Comparison of ENCODE assay signal across 2 fruit fly cellular contexts in genomic region chrX:19281271-19281670, dm6.
A peak's percentile ranks its signal among the peaks of the same experiment; 100 is the strongest.
TF ChIP-seq lines count a peak whose summit lies in the region.

No protein-coding gene starts in this region.

TF ChIP-seq in whole organism, embryonic, 481 proteins besides CTCF, POLR2A, EP300 and RAD21 (continued from another document and continues in another):
- peak; percentile 22 for TF ChIP-seq CG3281 (GFP tag; optimal IDR thresholded peaks at IDR 0.05; lab: Kevin White, UChicago)
- TF ChIP-seq Gug (GFP tag; IDR thresholded peaks at IDR 0.05; lab: Robert Waterston, UW): peak; percentile 28; the same call in 1 of the 4 replicates
- peak; percentile 24 for TF ChIP-seq CG13775 (GFP tag; optimal IDR thresholded peaks at IDR 0.05; lab: Kevin White, UChicago)
- TF ChIP-seq ase (GFP tag; IDR thresholded peaks at IDR 0.05; lab: Robert Waterston, UW): peak; percentile 13; the same call in 1 of the 3 replicates
- no peak for TF ChIP-seq fd102C (GFP tag; optimal IDR thresholded peaks at IDR 0.05; lab: Kevin White, UChicago)
- no peak for TF ChIP-seq ttk (GFP tag; IDR thresholded peaks at IDR 0.05; lab: Robert Waterston, UW)
- peak; percentile 30 for TF ChIP-seq D19A (tag; optimal IDR thresholded peaks at IDR 0.05; lab: Kevin White, UChicago)
- TF ChIP-seq CG7963 (GFP tag; IDR thresholded peaks at IDR 0.05; lab: Robert Waterston, UW; ENCODE audit: partially characterized antibody): no peak
- peak; percentile 8 for TF ChIP-seq CG30403 (GFP tag; optimal IDR thresholded peaks at IDR 0.05; lab: Kevin White, UChicago)
- TF ChIP-seq ind (GFP tag; optimal IDR thresholded peaks at IDR 0.05; lab: Kevin White, UChicago): peak; percentile 46
- peak; percentile 3 for TF ChIP-seq CG10979 (tag; optimal IDR thresholded peaks at IDR 0.05; lab: Kevin White, UChicago)
- TF ChIP-seq cg (GFP tag; optimal IDR thresholded peaks at IDR 0.05; lab: Kevin White, UChicago): no peak
- peak; percentile 47 for TF ChIP-seq sd (tag; optimal IDR thresholded peaks at IDR 0.05; lab: Kevin White, UChicago)
- TF ChIP-seq Ets65A (GFP tag; lab: Kevin White, UChicago): peak; percentile 66
- TF ChIP-seq CG2712 (tag; optimal IDR thresholded peaks at IDR 0.05; lab: Kevin White, UChicago): peak; percentile 27
- TF ChIP-seq fd96Cb (tag; optimal IDR thresholded peaks at IDR 0.05; lab: Kevin White, UChicago): peak; percentile 8
- TF ChIP-seq Trl (optimal IDR thresholded peaks at IDR 0.05; lab: Kevin White, UChicago): no peak
- TF ChIP-seq Trl (GFP tag; optimal IDR thresholded peaks at IDR 0.05; lab: Kevin White, UChicago): no peak
- peak; percentile 30 for TF ChIP-seq CG1603 (tag; optimal IDR thresholded peaks at IDR 0.05; lab: Kevin White, UChicago)
- no peak for TF ChIP-seq CG3726 (GFP tag; IDR thresholded peaks at IDR 0.05; lab: Robert Waterston, UW)
- 0 out of 2 replicates have a peak, but pooled peaks have one; percentile 22 for TF ChIP-seq CG14014 (GFP tag; IDR thresholded peaks at IDR 0.05; lab: Robert Waterston, UW)
- TF ChIP-seq dmrt11E (tag; optimal IDR thresholded peaks at IDR 0.05; lab: Kevin White, UChicago): no peak
- peak; percentile 40 for TF ChIP-seq Oli (tag; optimal IDR thresholded peaks at IDR 0.05; lab: Kevin White, UChicago)
- no peak for TF ChIP-seq Abd-B (GFP tag; optimal IDR thresholded peaks at IDR 0.05; lab: Kevin White, UChicago)
- TF ChIP-seq CG11695 (GFP tag; IDR thresholded peaks at IDR 0.05; lab: Robert Waterston, UW): peak; percentile 27; the same call in 1 of the 3 replicates
- peak; percentile 51 for TF ChIP-seq CG17359 (tag; optimal IDR thresholded peaks at IDR 0.05; lab: Kevin White, UChicago)
- no peak for TF ChIP-seq Pdp1 (GFP tag; optimal IDR thresholded peaks at IDR 0.05; lab: Kevin White, UChicago)
- peak; percentile 4 for TF ChIP-seq Hr3 (GFP tag; optimal IDR thresholded peaks at IDR 0.05; lab: Kevin White, UChicago)
- peak; percentile 3 for TF ChIP-seq Fer1 (GFP tag; optimal IDR thresholded peaks at IDR 0.05; lab: Kevin White, UChicago)
- 0 out of 2 replicates have a peak, but pooled peaks have one; percentile 15 for TF ChIP-seq E2f1 (GFP tag; IDR thresholded peaks at IDR 0.05; lab: Robert Waterston, UW)
- TF ChIP-seq CG6254 (GFP tag; optimal IDR thresholded peaks at IDR 0.05; lab: Kevin White, UChicago): peak; percentile 9
- TF ChIP-seq CG2199 (GFP tag; IDR thresholded peaks at IDR 0.05; lab: Robert Waterston, UW): no peak
- peak; percentile 31 for TF ChIP-seq phol (tag; optimal IDR thresholded peaks at IDR 0.05; lab: Kevin White, UChicago)
- TF ChIP-seq CG15514 (GFP tag; optimal IDR thresholded peaks at IDR 0.05; lab: Kevin White, UChicago): peak; percentile 26
- TF ChIP-seq grau (tag; optimal IDR thresholded peaks at IDR 0.05; lab: Kevin White, UChicago): peak; percentile 26
- TF ChIP-seq az2 (GFP tag; optimal IDR thresholded peaks at IDR 0.05; lab: Kevin White, UChicago): peak; percentile 18
- TF ChIP-seq ato (GFP tag; IDR thresholded peaks at IDR 0.05; lab: Robert Waterston, UW; ENCODE audit: partially characterized antibody): no peak
- no peak for TF ChIP-seq Dad (GFP tag; optimal IDR thresholded peaks at IDR 0.05; lab: Kevin White, UChicago)
- no peak for TF ChIP-seq ken (GFP tag; IDR thresholded peaks at IDR 0.05; lab: Robert Waterston, UW)
- TF ChIP-seq wdn (GFP tag; IDR thresholded peaks at IDR 0.05; lab: Robert Waterston, UW): 0 out of 2 replicates have a peak, but pooled peaks have one; percentile 31
- peak in 1 of 2 experiments; percentile 41 for TF ChIP-seq Hr51 (GFP tag; optimal IDR thresholded peaks at IDR 0.05; lab: Kevin White, UChicago)
- TF ChIP-seq CG18764 (GFP tag; optimal IDR thresholded peaks at IDR 0.05; lab: Kevin White, UChicago): no peak
- peak; percentile 28 for TF ChIP-seq PHDP (tag; optimal IDR thresholded peaks at IDR 0.05; lab: Kevin White, UChicago)
- peak; percentile 14 for TF ChIP-seq sens (GFP tag; lab: Kevin White, UChicago)
- no peak for TF ChIP-seq CG12236 (GFP tag; optimal IDR thresholded peaks at IDR 0.05; lab: Kevin White, UChicago)
- no peak for TF ChIP-seq CG8290 (GFP tag; optimal IDR thresholded peaks at IDR 0.05; lab: Kevin White, UChicago)
- TF ChIP-seq CG8290 (tag; optimal IDR thresholded peaks at IDR 0.05; lab: Kevin White, UChicago): peak in 1 of 2 experiments; percentile 59
- TF ChIP-seq CG13424 (tag; optimal IDR thresholded peaks at IDR 0.05; lab: Kevin White, UChicago): peak; percentile 6
- peak; percentile 25 for TF ChIP-seq NfI (GFP tag; optimal IDR thresholded peaks at IDR 0.05; lab: Kevin White, UChicago)
- TF ChIP-seq vvl (GFP tag; IDR thresholded peaks at IDR 0.05; lab: Robert Waterston, UW): peak; percentile 59
- TF ChIP-seq ATbp (GFP tag; optimal IDR thresholded peaks at IDR 0.05; lab: Kevin White, UChicago): peak; percentile 32
- peak; percentile 34; the same call in 1 of the 2 replicates for TF ChIP-seq CG9932 (GFP tag; IDR thresholded peaks at IDR 0.05; lab: Robert Waterston, UW)
- TF ChIP-seq BtbVII (GFP tag; optimal IDR thresholded peaks at IDR 0.05; lab: Kevin White, UChicago): peak; percentile 52
- peak; percentile 22 for TF ChIP-seq caup (GFP tag; optimal IDR thresholded peaks at IDR 0.05; lab: Kevin White, UChicago; ENCODE audit: severe bottlenecking)
- peak; percentile 45 for TF ChIP-seq HHEX (GFP tag; optimal IDR thresholded peaks at IDR 0.05; lab: Kevin White, UChicago)
- peak; percentile 13; the same call in 1 of the 3 replicates for TF ChIP-seq dysf (GFP tag; IDR thresholded peaks at IDR 0.05; lab: Robert Waterston, UW)
- peak; percentile 12 for TF ChIP-seq CG12391 (tag; optimal IDR thresholded peaks at IDR 0.05; lab: Kevin White, UChicago)
- TF ChIP-seq HLH3B (GFP tag; IDR thresholded peaks at IDR 0.05; lab: Robert Waterston, UW): 0 out of 2 replicates have a peak, but pooled peaks have one; percentile 23
- no peak for TF ChIP-seq CG3065 (GFP tag; optimal IDR thresholded peaks at IDR 0.05; lab: Kevin White, UChicago)
- TF ChIP-seq sob (GFP tag; IDR thresholded peaks at IDR 0.05; lab: Robert Waterston, UW): 0 out of 2 replicates have a peak, but pooled peaks have one; percentile 12
- TF ChIP-seq CG11085 (GFP tag; IDR thresholded peaks at IDR 0.05; lab: Robert Waterston, UW): 0 out of 2 replicates have a peak, but pooled peaks have one; percentile 33
- TF ChIP-seq hkb (optimal IDR thresholded peaks at IDR 0.05; lab: Kevin White, UChicago): no peak
- 0 out of 2 replicates have a peak, but pooled peaks have one; percentile 34 for TF ChIP-seq hkb (GFP tag; IDR thresholded peaks at IDR 0.05; lab: Robert Waterston, UW)
- no peak for TF ChIP-seq row (GFP tag; IDR thresholded peaks at IDR 0.05; lab: Robert Waterston, UW)

TF ChIP-seq in whole organism, prepupa, 60 proteins besides CTCF, POLR2A, EP300 and RAD21 (continued from another document):
- peak; percentile 58 for TF ChIP-seq CG6163 (GFP tag; IDR thresholded peaks at IDR 0.05; lab: Robert Waterston, UW)
- peak; percentile 67 for TF ChIP-seq CG34406 (GFP tag; optimal IDR thresholded peaks at IDR 0.05; lab: Kevin White, UChicago)
- peak; percentile 31 for TF ChIP-seq achi (GFP tag; optimal IDR thresholded peaks at IDR 0.05; lab: Kevin White, UChicago)
- TF ChIP-seq CG6792 (GFP tag; optimal IDR thresholded peaks at IDR 0.05; lab: Kevin White, UChicago): no peak
- TF ChIP-seq CG15336 (GFP tag; IDR thresholded peaks at IDR 0.05; lab: Robert Waterston, UW): peak; percentile 45; the same call in 1 of the 2 replicates
- TF ChIP-seq CG8632 (GFP tag; optimal IDR thresholded peaks at IDR 0.05; lab: Kevin White, UChicago): peak; percentile 49
- TF ChIP-seq CG8119 (GFP tag; IDR thresholded peaks at IDR 0.05; lab: Robert Waterston, UW): no peak
- no peak for TF ChIP-seq CG3032 (tag; optimal IDR thresholded peaks at IDR 0.05; lab: Kevin White, UChicago)
- no peak for TF ChIP-seq spab (GFP tag; optimal IDR thresholded peaks at IDR 0.05; lab: Kevin White, UChicago)
- TF ChIP-seq net (GFP tag; optimal IDR thresholded peaks at IDR 0.05; lab: Kevin White, UChicago): no peak
- no peak for TF ChIP-seq Gug (GFP tag; IDR thresholded peaks at IDR 0.05; lab: Robert Waterston, UW)
- no peak for TF ChIP-seq CG11294 (GFP tag; IDR thresholded peaks at IDR 0.05; lab: Robert Waterston, UW)
- TF ChIP-seq Hr39 (GFP tag; optimal IDR thresholded peaks at IDR 0.05; lab: Kevin White, UChicago): peak; percentile 20
- peak; percentile 66; the same call in 2 of the 3 replicates for TF ChIP-seq eg (GFP tag; IDR thresholded peaks at IDR 0.05; lab: Robert Waterston, UW)
- TF ChIP-seq fd85E (GFP tag; optimal IDR thresholded peaks at IDR 0.05; lab: Kevin White, UChicago): no peak
- no peak for TF ChIP-seq CG3919 (GFP tag; optimal IDR thresholded peaks at IDR 0.05; lab: Kevin White, UChicago)
- TF ChIP-seq OdsH (GFP tag; optimal IDR thresholded peaks at IDR 0.05; lab: Kevin White, UChicago): no peak
- TF ChIP-seq Eip75B (GFP tag; optimal IDR thresholded peaks at IDR 0.05; lab: Kevin White, UChicago): no peak
- TF ChIP-seq CG11762 (GFP tag; optimal IDR thresholded peaks at IDR 0.05; lab: Kevin White, UChicago; ENCODE audit: insufficient read depth): no peak
- TF ChIP-seq CG1621 (tag; optimal IDR thresholded peaks at IDR 0.05; lab: Kevin White, UChicago): no peak
- peak; percentile 22 for TF ChIP-seq topi (GFP tag; optimal IDR thresholded peaks at IDR 0.05; lab: Kevin White, UChicago)
- TF ChIP-seq cyc (GFP tag; optimal IDR thresholded peaks at IDR 0.05; lab: Kevin White, UChicago): no peak
- no peak for TF ChIP-seq dac (GFP tag; optimal IDR thresholded peaks at IDR 0.05; lab: Kevin White, UChicago)
- no peak for TF ChIP-seq Hr38 (GFP tag; optimal IDR thresholded peaks at IDR 0.05; lab: Kevin White, UChicago)
- no peak for TF ChIP-seq Met (GFP tag; optimal IDR thresholded peaks at IDR 0.05; lab: Kevin White, UChicago)
- no peak for TF ChIP-seq Sox15 (GFP tag; optimal IDR thresholded peaks at IDR 0.05; lab: Kevin White, UChicago)
- no peak for TF ChIP-seq CG31627 (GFP tag; optimal IDR thresholded peaks at IDR 0.05; lab: Kevin White, UChicago)
- no peak for TF ChIP-seq CG16779 (tag; optimal IDR thresholded peaks at IDR 0.05; lab: Kevin White, UChicago)
- TF ChIP-seq CG7368 (GFP tag; optimal IDR thresholded peaks at IDR 0.05; lab: Kevin White, UChicago): no peak
TF ChIP-seq in whole organism, prepupa: peak in this region for 13.
